Fruit fly (Drosophila melanogaster): ENCODE data around the gene CheA75a.
A peak's percentile ranks its signal among the peaks of the same experiment; 100 is the strongest.

Gene CheA75a

dm6 chr3L:18245709-18246080, 6.2 kb upstream of the CheA75a start:
- TF ChIP-seq rgr (GFP tag; optimal IDR thresholded peaks at IDR 0.05) (no peak), Hr78 (GFP tag; optimal IDR thresholded peaks at IDR 0.05) (no peak), N (GFP tag; optimal IDR thresholded peaks at IDR 0.05) (no peak), Mio (GFP tag; optimal IDR thresholded peaks at IDR 0.05) (no peak), ey (GFP tag; optimal IDR thresholded peaks at IDR 0.05) (no peak), dmrt93B (GFP tag; optimal IDR thresholded peaks at IDR 0.05) (no peak), dl (GFP tag; optimal IDR thresholded peaks at IDR 0.05; ENCODE audit: insufficient read depth in 1 of 2, partially characterized antibody in 2 of 2) (no peak), Abd-B (GFP tag; optimal IDR thresholded peaks at IDR 0.05) (no peak), CG32264 (GFP tag; optimal IDR thresholded peaks at IDR 0.05) (no peak), sv (GFP tag; optimal IDR thresholded peaks at IDR 0.05) (no peak), Rel (GFP tag; optimal IDR thresholded peaks at IDR 0.05) (no peak), Rel (tag; optimal IDR thresholded peaks at IDR 0.05) (no peak), woc (GFP tag; optimal IDR thresholded peaks at IDR 0.05) (no peak), CG9705 (GFP tag; optimal IDR thresholded peaks at IDR 0.05) (no peak), CrebA (GFP tag; optimal IDR thresholded peaks at IDR 0.05; ENCODE audit: borderline replicate concordance) (no peak), Sp1 (GFP tag; optimal IDR thresholded peaks at IDR 0.05) (no peak), jim (GFP tag; optimal IDR thresholded peaks at IDR 0.05) (no peak), Hnf4 (GFP tag; optimal IDR thresholded peaks at IDR 0.05) (no peak)

dm6 chr3L:18248110-18248791, 3.6 kb upstream of the CheA75a start:
- TF ChIP-seq Sp1 (GFP tag; optimal IDR thresholded peaks at IDR 0.05) (no peak), Mio (GFP tag; optimal IDR thresholded peaks at IDR 0.05) (no peak), CG32264 (GFP tag; optimal IDR thresholded peaks at IDR 0.05) (no peak), sv (GFP tag; optimal IDR thresholded peaks at IDR 0.05) (no peak), lola (GFP tag; optimal IDR thresholded peaks at IDR 0.05) (no peak), Hr78 (GFP tag; optimal IDR thresholded peaks at IDR 0.05) (no peak), br (GFP tag; optimal IDR thresholded peaks at IDR 0.05) (no peak), CG9705 (GFP tag; optimal IDR thresholded peaks at IDR 0.05) (no peak), Vsx2 (GFP tag; optimal IDR thresholded peaks at IDR 0.05; ENCODE audit: partially characterized antibody) (no peak), foxo (GFP tag; optimal IDR thresholded peaks at IDR 0.05) (no peak), tai (GFP tag; optimal IDR thresholded peaks at IDR 0.05) (no peak)

dm6 chr3L:18248815-18249214, 3.1 kb upstream of the CheA75a start:
- TF ChIP-seq jim (GFP tag; optimal IDR thresholded peaks at IDR 0.05): no peak
- TF ChIP-seq rgr (GFP tag; optimal IDR thresholded peaks at IDR 0.05): no peak
- TF ChIP-seq foxo (GFP tag; optimal IDR thresholded peaks at IDR 0.05): peak in 1 of 2 experiments; percentile 28

- TF ChIP-seq h (GFP tag; optimal IDR thresholded peaks at IDR 0.05) (no peak), HLH106 (tag; optimal IDR thresholded peaks at IDR 0.05) (no peak), pan (optimal IDR thresholded peaks at IDR 0.05) (no peak), OdsH (GFP tag; optimal IDR thresholded peaks at IDR 0.05) (no peak), dsf (GFP tag; optimal IDR thresholded peaks at IDR 0.05; ENCODE audit: borderline replicate concordance) (no peak), sv (GFP tag; optimal IDR thresholded peaks at IDR 0.05) (no peak), rgr (GFP tag; optimal IDR thresholded peaks at IDR 0.05) (no peak), fru (GFP tag; optimal IDR thresholded peaks at IDR 0.05) (no peak), Hr78 (GFP tag; optimal IDR thresholded peaks at IDR 0.05) (no peak), sage (GFP tag; optimal IDR thresholded peaks at IDR 0.05) (no peak), br (GFP tag; optimal IDR thresholded peaks at IDR 0.05) (no peak), usp (GFP tag; optimal IDR thresholded peaks at IDR 0.05) (no peak), woc (GFP tag; optimal IDR thresholded peaks at IDR 0.05) (no peak), Sp1 (GFP tag; optimal IDR thresholded peaks at IDR 0.05) (no peak), Mio (GFP tag; optimal IDR thresholded peaks at IDR 0.05) (no peak), ey (GFP tag; optimal IDR thresholded peaks at IDR 0.05) (no peak), CrebA (GFP tag; optimal IDR thresholded peaks at IDR 0.05; ENCODE audit: borderline replicate concordance) (no peak), Hr83 (GFP tag; optimal IDR thresholded peaks at IDR 0.05; ENCODE audit: poor library complexity, severe bottlenecking) (no peak)
These were observed 1.2 kb upstream of the CheA75a start for dm6 chr3L:18250652-18251051.

- no peak for TF ChIP-seq CrebA (GFP tag; optimal IDR thresholded peaks at IDR 0.05; ENCODE audit: borderline replicate concordance)
- no peak for TF ChIP-seq woc (GFP tag; optimal IDR thresholded peaks at IDR 0.05)
- no peak for TF ChIP-seq jim (GFP tag; optimal IDR thresholded peaks at IDR 0.05)
- TF ChIP-seq Dif (GFP tag; optimal IDR thresholded peaks at IDR 0.05; ENCODE audit: partially characterized antibody): no peak
- no peak for TF ChIP-seq HLH106 (tag; optimal IDR thresholded peaks at IDR 0.05)
- TF ChIP-seq Dfd (GFP tag; optimal IDR thresholded peaks at IDR 0.05): no peak
- no peak for TF ChIP-seq fru (GFP tag; optimal IDR thresholded peaks at IDR 0.05)
- TF ChIP-seq Hnf4 (GFP tag; optimal IDR thresholded peaks at IDR 0.05): no peak
- no peak for TF ChIP-seq OdsH (GFP tag; optimal IDR thresholded peaks at IDR 0.05)
- TF ChIP-seq dsf (GFP tag; optimal IDR thresholded peaks at IDR 0.05; ENCODE audit: borderline replicate concordance): no peak
- TF ChIP-seq Vsx2 (GFP tag; optimal IDR thresholded peaks at IDR 0.05; ENCODE audit: partially characterized antibody): no peak
- no peak for TF ChIP-seq Abd-B (GFP tag; optimal IDR thresholded peaks at IDR 0.05)
- no peak for TF ChIP-seq ey (GFP tag; optimal IDR thresholded peaks at IDR 0.05)
- no peak for TF ChIP-seq Sp1 (GFP tag; optimal IDR thresholded peaks at IDR 0.05)
- no peak for TF ChIP-seq CG32264 (GFP tag; optimal IDR thresholded peaks at IDR 0.05)
- TF ChIP-seq Jra (GFP tag; optimal IDR thresholded peaks at IDR 0.05): no peak
- TF ChIP-seq foxo (GFP tag; optimal IDR thresholded peaks at IDR 0.05): no peak
- TF ChIP-seq br (GFP tag; optimal IDR thresholded peaks at IDR 0.05): no peak
- no peak for TF ChIP-seq lola (GFP tag; optimal IDR thresholded peaks at IDR 0.05)
- TF ChIP-seq N (GFP tag; optimal IDR thresholded peaks at IDR 0.05): no peak
These were observed 5.1 kb downstream of the CheA75a start for dm6 chr3L:18257001-18257400.

Measured in whole organism, wandering third instar larva.